Fruit fly (Drosophila melanogaster): ENCODE results near the gene CG9399.

Gene CG9399

dm6 chr3R:9600558-9600959 lies 26.5 kb upstream of the CG9399 start:
- TF ChIP-seq CG1620 (GFP tag; optimal IDR thresholded peaks at IDR 0.05) (peak; percentile 6), CG11617 (GFP tag; optimal IDR thresholded peaks at IDR 0.05) (peak; percentile 82), tj (GFP tag; optimal IDR thresholded peaks at IDR 0.05) (peak; percentile 40), CG7045 (GFP tag; optimal IDR thresholded peaks at IDR 0.05) (peak; percentile 90), pad (GFP tag; optimal IDR thresholded peaks at IDR 0.05) (peak; percentile 56), Clk (GFP tag; optimal IDR thresholded peaks at IDR 0.05) (peak; percentile 58), bab1 (GFP tag; optimal IDR thresholded peaks at IDR 0.05) (peak; percentile 37), CG14711 (tag; optimal IDR thresholded peaks at IDR 0.05) (peak; percentile 44), Crg-1 (GFP tag; optimal IDR thresholded peaks at IDR 0.05) (peak; percentile 60), CG5204 (GFP tag; optimal IDR thresholded peaks at IDR 0.05) (no peak), cic (GFP tag; optimal IDR thresholded peaks at IDR 0.05) (peak; percentile 90), Mnt (GFP tag; optimal IDR thresholded peaks at IDR 0.05) (peak; percentile 44), CG12768 (GFP tag; optimal IDR thresholded peaks at IDR 0.05) (peak; percentile 83), CG7101 (tag; optimal IDR thresholded peaks at IDR 0.05) (peak; percentile 77), CG33017 (tag; optimal IDR thresholded peaks at IDR 0.05) (peak; percentile 82), cnc (optimal IDR thresholded peaks at IDR 0.05) (no peak), Hr96 (GFP tag; optimal IDR thresholded peaks at IDR 0.05) (no peak), kay (GFP tag; ENCODE audit: borderline replicate concordance) (peak; percentile 81), toe (GFP tag; optimal IDR thresholded peaks at IDR 0.05) (peak; percentile 49), ovo (GFP tag; optimal IDR thresholded peaks at IDR 0.05) (peak; percentile 54)

- TF ChIP-seq toe (GFP tag; optimal IDR thresholded peaks at IDR 0.05) (no peak), Clk (GFP tag; optimal IDR thresholded peaks at IDR 0.05) (no peak), CG12768 (GFP tag; optimal IDR thresholded peaks at IDR 0.05) (no peak), CG5204 (GFP tag; optimal IDR thresholded peaks at IDR 0.05) (no peak), pad (GFP tag; optimal IDR thresholded peaks at IDR 0.05) (no peak), CG7101 (tag; optimal IDR thresholded peaks at IDR 0.05) (no peak), Mnt (GFP tag; optimal IDR thresholded peaks at IDR 0.05) (no peak), kay (GFP tag; ENCODE audit: borderline replicate concordance) (no peak), CG11617 (GFP tag; optimal IDR thresholded peaks at IDR 0.05) (no peak), cic (GFP tag; optimal IDR thresholded peaks at IDR 0.05) (no peak), CG33017 (tag; optimal IDR thresholded peaks at IDR 0.05) (no peak), cnc (optimal IDR thresholded peaks at IDR 0.05) (no peak), tj (GFP tag; optimal IDR thresholded peaks at IDR 0.05) (no peak), CG1620 (GFP tag; optimal IDR thresholded peaks at IDR 0.05) (no peak), Hr96 (GFP tag; optimal IDR thresholded peaks at IDR 0.05) (no peak), Crg-1 (GFP tag; optimal IDR thresholded peaks at IDR 0.05) (no peak), CG7045 (GFP tag; optimal IDR thresholded peaks at IDR 0.05) (no peak), bab1 (GFP tag; optimal IDR thresholded peaks at IDR 0.05) (no peak), CG14711 (tag; optimal IDR thresholded peaks at IDR 0.05) (no peak)
Observed at dm6 chr3R:9598099-9598498, 24.1 kb upstream of the CG9399 start.

- TF ChIP-seq CG14711 (tag; optimal IDR thresholded peaks at IDR 0.05) (no peak), CG12768 (GFP tag; optimal IDR thresholded peaks at IDR 0.05) (no peak), toe (GFP tag; optimal IDR thresholded peaks at IDR 0.05) (no peak), CG1620 (GFP tag; optimal IDR thresholded peaks at IDR 0.05) (no peak)
Observed at dm6 chr3R:9596615-9597014, 22.6 kb upstream of the CG9399 start.

- no peak for TF ChIP-seq Clk (GFP tag; optimal IDR thresholded peaks at IDR 0.05)
Observed at dm6 chr3R:9595681-9596357, 21.8 kb upstream of the CG9399 start.

- TF ChIP-seq cnc (optimal IDR thresholded peaks at IDR 0.05) (no peak), CG7045 (GFP tag; optimal IDR thresholded peaks at IDR 0.05) (no peak), tj (GFP tag; optimal IDR thresholded peaks at IDR 0.05) (peak; percentile 4), CG33017 (tag; optimal IDR thresholded peaks at IDR 0.05) (no peak)
Observed at dm6 chr3R:9594839-9595238, 20.8 kb upstream of the CG9399 start.

- no peak for TF ChIP-seq ovo (GFP tag; optimal IDR thresholded peaks at IDR 0.05)
- TF ChIP-seq CG12768 (GFP tag; optimal IDR thresholded peaks at IDR 0.05), result no peak
- TF ChIP-seq Clk (GFP tag; optimal IDR thresholded peaks at IDR 0.05), result no peak
- TF ChIP-seq CG5204 (GFP tag; optimal IDR thresholded peaks at IDR 0.05), result no peak
- no peak for TF ChIP-seq CG33017 (tag; optimal IDR thresholded peaks at IDR 0.05)
- no peak for TF ChIP-seq pad (GFP tag; optimal IDR thresholded peaks at IDR 0.05)
- TF ChIP-seq CG7101 (tag; optimal IDR thresholded peaks at IDR 0.05), result no peak
- TF ChIP-seq toe (GFP tag; optimal IDR thresholded peaks at IDR 0.05), result no peak
- no peak for TF ChIP-seq tj (GFP tag; optimal IDR thresholded peaks at IDR 0.05)
- no peak for TF ChIP-seq CG7045 (GFP tag; optimal IDR thresholded peaks at IDR 0.05)
- no peak for TF ChIP-seq kay (GFP tag; ENCODE audit: borderline replicate concordance)
- no peak for TF ChIP-seq CG11617 (GFP tag; optimal IDR thresholded peaks at IDR 0.05)
- TF ChIP-seq Crg-1 (GFP tag; optimal IDR thresholded peaks at IDR 0.05), result no peak
Observed at dm6 chr3R:9594251-9594581, 20.2 kb upstream of the CG9399 start.
